Worm (Caenorhabditis elegans): Measurements from ENCODE around the gene rnp-4.
A peak's percentile ranks its signal among the peaks of the same experiment; 100 is the strongest.

Gene rnp-4

ce11 chrIII:4405986-4406385 is at the start of gene rnp-4:
Gene rnp-4, plus strand, starts transcription at chrIII:4406286.
- TF ChIP-seq snpc-4 (tag; optimal IDR thresholded peaks at IDR 0.05) (no peak), unc-39 (tag; optimal IDR thresholded peaks at IDR 0.05) (no peak), blmp-1 (tag; optimal IDR thresholded peaks at IDR 0.05) (no peak), lin-13 (tag; optimal IDR thresholded peaks at IDR 0.05) (no peak), tbx-8 (GFP tag; optimal IDR thresholded peaks at IDR 0.05) (no peak), elt-3 (tag; optimal IDR thresholded peaks at IDR 0.05) (no peak), cnd-1 (tag; optimal IDR thresholded peaks at IDR 0.05) (no peak)

- TF ChIP-seq zip-8 (tag; optimal IDR thresholded peaks at IDR 0.05) (peak; percentile 61), M03D4.4 (tag; optimal IDR thresholded peaks at IDR 0.05) (no peak), hlh-1 (tag; optimal IDR thresholded peaks at IDR 0.05) (peak; percentile 38), unc-39 (tag; optimal IDR thresholded peaks at IDR 0.05) (peak; percentile 32)
These were observed 49.7 kb upstream of the rnp-4 start, which contains the start of gene mnp-1 for ce11 chrIII:4356384-4356783. Gene mnp-1, plus strand, starts transcription at chrIII:4356594.

- no peak for TF ChIP-seq ces-1 (GFP tag; optimal IDR thresholded peaks at IDR 0.05)
- TF ChIP-seq hlh-1 (tag; optimal IDR thresholded peaks at IDR 0.05) = no peak
- no peak for TF ChIP-seq ceh-39 (tag; optimal IDR thresholded peaks at IDR 0.05)
- no peak for TF ChIP-seq nhr-12 (tag; optimal IDR thresholded peaks at IDR 0.05)
- TF ChIP-seq unc-62 (GFP tag; optimal IDR thresholded peaks at IDR 0.05) = peak; percentile 33
These were observed 48.6 kb upstream of the rnp-4 start for ce11 chrIII:4357438-4357837.

ce11 chrIII:4358345-4358744 is 47.7 kb upstream of the rnp-4 start:
- no peak for TF ChIP-seq nhr-76 (tag; optimal IDR thresholded peaks at IDR 0.05)
- peak; percentile 96 for TF ChIP-seq hlh-1 (tag; optimal IDR thresholded peaks at IDR 0.05)
- TF ChIP-seq M03D4.4 (tag; optimal IDR thresholded peaks at IDR 0.05) = no peak
- TF ChIP-seq snpc-4 (tag; optimal IDR thresholded peaks at IDR 0.05) = no peak
- peak; percentile 89 for TF ChIP-seq mab-5 (tag; optimal IDR thresholded peaks at IDR 0.05)
- peak; percentile 31 for TF ChIP-seq unc-120 (tag; optimal IDR thresholded peaks at IDR 0.05; ENCODE audit: poor library complexity, severe bottlenecking)
- TF ChIP-seq ham-2 (GFP tag; optimal IDR thresholded peaks at IDR 0.05) = no peak
- no peak for TF ChIP-seq lin-32 (GFP tag; optimal IDR thresholded peaks at IDR 0.05)
- TF ChIP-seq nhr-2 (tag; optimal IDR thresholded peaks at IDR 0.05) = no peak
- no peak for TF ChIP-seq unc-39 (tag; optimal IDR thresholded peaks at IDR 0.05)
- no peak for TF ChIP-seq bed-3 (GFP tag; optimal IDR thresholded peaks at IDR 0.05)
- TF ChIP-seq sptf-1 (tag; optimal IDR thresholded peaks at IDR 0.05) = no peak
- no peak for TF ChIP-seq ztf-11 (tag; optimal IDR thresholded peaks at IDR 0.05)
- TF ChIP-seq unc-62 (GFP tag; optimal IDR thresholded peaks at IDR 0.05) = peak; percentile 98

ce11 chrIII:4359208-4359607 is 46.9 kb upstream of the rnp-4 start:
- TF ChIP-seq cnd-1 (tag; optimal IDR thresholded peaks at IDR 0.05) (no peak), hlh-1 (tag; optimal IDR thresholded peaks at IDR 0.05) (peak; percentile 80), nhr-12 (tag; optimal IDR thresholded peaks at IDR 0.05) (no peak), nhr-237 (tag; optimal IDR thresholded peaks at IDR 0.05) (no peak)

ce11 chrIII:4359900-4360299 is 46.2 kb upstream of the rnp-4 start:
- no peak for TF ChIP-seq bed-3 (GFP tag; optimal IDR thresholded peaks at IDR 0.05)
- peak; percentile 71 for TF ChIP-seq unc-62 (GFP tag; optimal IDR thresholded peaks at IDR 0.05)
- no peak for TF ChIP-seq ceh-43 (GFP tag; optimal IDR thresholded peaks at IDR 0.05)
- peak; percentile 89 for TF ChIP-seq hlh-1 (tag; optimal IDR thresholded peaks at IDR 0.05)

- TF ChIP-seq ham-2 (GFP tag; optimal IDR thresholded peaks at IDR 0.05) (peak; percentile 26), nhr-76 (tag; optimal IDR thresholded peaks at IDR 0.05) (no peak)
These were observed 43.8 kb upstream of the rnp-4 start for ce11 chrIII:4362332-4362731.

- no peak for TF ChIP-seq unc-39 (tag; optimal IDR thresholded peaks at IDR 0.05)
- no peak for TF ChIP-seq cnd-1 (tag; optimal IDR thresholded peaks at IDR 0.05)
- TF ChIP-seq sem-2 (GFP tag; optimal IDR thresholded peaks at IDR 0.05) = no peak
- no peak for TF ChIP-seq pha-4 (tag; optimal IDR thresholded peaks at IDR 0.05)
- no peak for TF ChIP-seq ces-1 (GFP tag; optimal IDR thresholded peaks at IDR 0.05)
These were observed 41.1 kb upstream of the rnp-4 start, which contains the start of gene ckb-1 for ce11 chrIII:4364974-4365373. Gene ckb-1, plus strand, starts transcription at chrIII:4365274.

All from whole organism, mixed stage, embryonic.